Fruit fly (Drosophila melanogaster): ENCODE measurements around the gene anox.
A peak's percentile ranks its signal among the peaks of the same experiment; 100 is the strongest.

The anox gene

dm6 chrX:21281039-21281911 lies 37.8 kb downstream of the anox start, which contains the start of gene Mnr (continued):
- TF ChIP-seq Lpt (GFP tag; optimal IDR thresholded peaks at IDR 0.05) (no peak), esn (GFP tag; optimal IDR thresholded peaks at IDR 0.05) (peak; percentile 46), Smox (GFP tag; optimal IDR thresholded peaks at IDR 0.05) (peak; percentile 41), salr (GFP tag; optimal IDR thresholded peaks at IDR 0.05) (peak in 1 of 2 experiments; percentile 58), cyc (GFP tag; optimal IDR thresholded peaks at IDR 0.05) (peak; percentile 37), CG11902 (GFP tag; optimal IDR thresholded peaks at IDR 0.05) (peak; percentile 16), vri (GFP tag; optimal IDR thresholded peaks at IDR 0.05) (peak; percentile 56), CG3032 (tag; optimal IDR thresholded peaks at IDR 0.05) (peak; percentile 13), CG6276 (GFP tag; optimal IDR thresholded peaks at IDR 0.05) (no peak), fd85E (GFP tag; optimal IDR thresholded peaks at IDR 0.05) (no peak), CG8119 (GFP tag; IDR thresholded peaks at IDR 0.05) (no peak; the same call in 2 of the 3 replicates), CG3919 (GFP tag; optimal IDR thresholded peaks at IDR 0.05) (peak; percentile 15), pdm3 (GFP tag; optimal IDR thresholded peaks at IDR 0.05) (peak; percentile 50)

dm6 chrX:21280629-21281028 lies 38.5 kb downstream of the anox start:
- TF ChIP-seq Eip93F (GFP tag; optimal IDR thresholded peaks at IDR 0.05) (no peak), CG6808 (GFP tag; optimal IDR thresholded peaks at IDR 0.05) (peak; percentile 7), svp (GFP tag) (no peak), cyc (GFP tag; optimal IDR thresholded peaks at IDR 0.05) (no peak), Ets21C (GFP tag; optimal IDR thresholded peaks at IDR 0.05) (no peak), dac (GFP tag; optimal IDR thresholded peaks at IDR 0.05) (peak; percentile 20), Smox (GFP tag; optimal IDR thresholded peaks at IDR 0.05) (no peak), eg (GFP tag; IDR thresholded peaks at IDR 0.05) (no peak), CG7368 (GFP tag; optimal IDR thresholded peaks at IDR 0.05) (no peak), CG6163 (GFP tag; IDR thresholded peaks at IDR 0.05) (no peak), Hr38 (GFP tag; optimal IDR thresholded peaks at IDR 0.05) (no peak), salr (GFP tag; optimal IDR thresholded peaks at IDR 0.05) (peak in 1 of 2 experiments; percentile 50), CG32006 (GFP tag; optimal IDR thresholded peaks at IDR 0.05) (peak; percentile 60), spab (GFP tag; optimal IDR thresholded peaks at IDR 0.05) (no peak), Sox15 (GFP tag; optimal IDR thresholded peaks at IDR 0.05) (no peak), acj6 (GFP tag; optimal IDR thresholded peaks at IDR 0.05) (peak; percentile 32), Eip75B (GFP tag; optimal IDR thresholded peaks at IDR 0.05) (no peak), CG15336 (GFP tag; IDR thresholded peaks at IDR 0.05) (0 out of 2 replicates have a peak, but pooled peaks have one; percentile 33), Hr39 (GFP tag; optimal IDR thresholded peaks at IDR 0.05) (peak; percentile 31), fkh (GFP tag; optimal IDR thresholded peaks at IDR 0.05) (no peak), Sox102F (GFP tag; optimal IDR thresholded peaks at IDR 0.05) (no peak), CG31627 (GFP tag; optimal IDR thresholded peaks at IDR 0.05) (peak; percentile 9), ss (GFP tag; optimal IDR thresholded peaks at IDR 0.05) (no peak), CG10669 (GFP tag; optimal IDR thresholded peaks at IDR 0.05) (no peak), OdsH (GFP tag; optimal IDR thresholded peaks at IDR 0.05) (peak; percentile 15), pdm3 (GFP tag; optimal IDR thresholded peaks at IDR 0.05) (peak; percentile 41), vri (GFP tag; optimal IDR thresholded peaks at IDR 0.05) (no peak), Lpt (GFP tag; optimal IDR thresholded peaks at IDR 0.05) (peak; percentile 12), CG10631 (GFP tag; optimal IDR thresholded peaks at IDR 0.05) (peak; percentile 38), Hr4 (GFP tag; optimal IDR thresholded peaks at IDR 0.05) (peak; percentile 22), CG6276 (GFP tag; optimal IDR thresholded peaks at IDR 0.05) (peak; percentile 13)

Measured in whole organism, prepupa.